Worm (Caenorhabditis elegans) whole organism, young adult: ENCODE data around the gene ced-13.

ENCODE experiments used
- C17E4.6 ChIP-seq: fragments of 200-800 bp; sonication (Bioruptor generic); IDR thresholded peaks from 2 replicates; pipeline ENCODE4 v1.3.6; 2022; ENCODE audit warnings: missing genetic modification reagents, missing genetic modification characterization, missing compliant biosample characterization
- ZK185.1 ChIP-seq: sonication (generic microtip); optimal IDR thresholded peaks from 2 replicates; lab custom pipeline; 2016; ENCODE audit warnings: mild to moderate bottlenecking, missing genetic modification characterization, missing compliant biosample characterization; ENCODE audit not compliant: poor library complexity, severe bottlenecking
- attf-5 ChIP-seq: fragments of 200-800 bp; sonication (Bioruptor generic); optimal IDR thresholded peaks from 2 replicates; lab custom pipeline; 2018; ENCODE audit warnings: mild to moderate bottlenecking, missing genetic modification characterization, missing compliant biosample characterization
- cebp-1 ChIP-seq, 2 experiments: fragments of 200-800 bp in 1 of 2; sonication (Bioruptor generic) in 1 of 2; sonication (generic microtip) in 1 of 2; IDR thresholded peaks in 1 of 2; optimal IDR thresholded peaks in 1 of 2; 2 replicates each; pipeline versions ENCODE4 v1.3.6 to Lab custom; 2017 to 2022; ENCODE audit warnings: missing compliant biosample characterization in 2 of 2, missing genetic modification characterization in 2 of 2, mild to moderate bottlenecking in 1 of 2, missing genetic modification reagents in 1 of 2, moderate library complexity in 1 of 2
- ceh-100 ChIP-seq: fragments of 200-800 bp; sonication (Bioruptor generic); IDR thresholded peaks from 2 replicates; pipeline ENCODE4 v1.3.6; 2022; ENCODE audit warnings: missing genetic modification reagents, missing genetic modification characterization, missing compliant biosample characterization
- ceh-27 ChIP-seq: fragments of 200-800 bp; sonication (Bioruptor generic); optimal IDR thresholded peaks from 2 replicates; lab custom pipeline; 2018; ENCODE audit warnings: mild to moderate bottlenecking, missing genetic modification characterization, moderate library complexity, missing compliant biosample characterization
- egrh-3 ChIP-seq: fragments of 200-800 bp; sonication (Bioruptor generic); IDR thresholded peaks from 2 replicates; pipeline ENCODE4 v1.3.6; 2022; ENCODE audit warnings: missing genetic modification reagents, missing genetic modification characterization, missing compliant biosample characterization
- him-1 ChIP-seq: sonication (generic microtip); optimal IDR thresholded peaks from 2 replicates; lab custom pipeline; 2016; ENCODE audit warnings: missing genotype, missing genetic modification reagents, missing genetic modification characterization, missing compliant biosample characterization
- hlh-26 ChIP-seq: fragments of 200-800 bp; sonication (Bioruptor generic); conservative IDR thresholded peaks from 2 replicates; pipeline ENCODE4 v1.3.6; 2022; ENCODE audit warnings: missing genetic modification reagents, missing genetic modification characterization, missing compliant biosample characterization
- hmg-1.2 ChIP-seq: fragments of 200-800 bp; sonication (Bioruptor generic); IDR thresholded peaks from 2 replicates; pipeline ENCODE4 v1.3.6; 2022; ENCODE audit warnings: missing genetic modification reagents, missing genetic modification characterization, missing compliant biosample characterization
- hsf-1 ChIP-seq: fragments of 200-800 bp; sonication (Bioruptor generic); IDR thresholded peaks from 2 replicates; pipeline ENCODE4 v1.3.6; 2022; ENCODE audit warnings: missing genetic modification reagents, missing genetic modification characterization, missing compliant biosample characterization
- nhr-90 ChIP-seq: sonication (generic microtip); optimal IDR thresholded peaks from 2 replicates; lab custom pipeline; 2016; ENCODE audit warnings: missing genotype, mild to moderate bottlenecking, missing genetic modification characterization, missing compliant biosample characterization
- sdz-38 ChIP-seq: sonication (generic microtip); optimal IDR thresholded peaks from 2 replicates; lab custom pipeline; 2016; ENCODE audit warnings: missing genotype, missing genetic modification characterization, missing compliant biosample characterization
- tbx-9 ChIP-seq: sonication (generic microtip); optimal IDR thresholded peaks from 2 replicates; lab custom pipeline; 2016; ENCODE audit warnings: borderline replicate concordance, missing genetic modification characterization, inconsistent platforms, missing compliant biosample characterization
- tlf-1 ChIP-seq: fragments of 200-800 bp; sonication (Bioruptor generic); optimal IDR thresholded peaks from 2 replicates; lab custom pipeline; 2018; ENCODE audit warnings: mild to moderate bottlenecking, missing genetic modification characterization, missing compliant biosample characterization
- xnd-1 ChIP-seq: sonication (generic microtip); optimal IDR thresholded peaks from 2 replicates; lab custom pipeline; 2016; ENCODE audit warnings: missing genotype, missing genetic modification reagents, missing genetic modification characterization, missing compliant biosample characterization
- zfh-2 ChIP-seq: fragments of 200-800 bp; sonication (Bioruptor generic); conservative IDR thresholded peaks from 2 replicates; pipeline ENCODE4 v1.3.6; 2022; ENCODE audit warnings: missing genetic modification reagents, missing genetic modification characterization, missing compliant biosample characterization
- ztf-28 ChIP-seq: fragments of 200-800 bp; sonication (Bioruptor generic); IDR thresholded peaks from 2 replicates; pipeline ENCODE4 v1.3.6; 2022; ENCODE audit warnings: missing genetic modification reagents, missing genetic modification characterization, missing compliant biosample characterization

The ced-13 gene

ce11 chrX:8255433-8255832 is 44.0 kb downstream of the ced-13 start:
- TF ChIP-seq hsf-1 (GFP tag; lab: Robert Waterston, UW) (no peak), ZK185.1 (tag; lab: Kevin White, UChicago) (no peak), attf-5 (GFP tag; lab: Kevin White, UChicago) (no peak), nhr-90 (tag; lab: Kevin White, UChicago) (no peak), ztf-28 (GFP tag; lab: Robert Waterston, UW) (no peak), sdz-38 (no peak), tlf-1 (GFP tag; lab: Kevin White, UChicago) (no peak), him-1 (tag; lab: Kevin White, UChicago) (no peak), ceh-100 (GFP tag; lab: Robert Waterston, UW) (no peak), tbx-9 (tag; lab: Kevin White, UChicago) (no peak), hlh-26 (no peak), C17E4.6 (no peak)

- TF ChIP-seq cebp-1 (GFP tag; IDR thresholded peaks at IDR 0.05; lab: Robert Waterston, UW) (no peak), cebp-1 (tag; optimal IDR thresholded peaks at IDR 0.05; lab: Kevin White, UChicago) (peak; percentile 11), hmg-1.2 (GFP tag; lab: Robert Waterston, UW) (peak; percentile 42; the same call in 1 of the 2 replicates), xnd-1 (no peak), zfh-2 (GFP tag; lab: Robert Waterston, UW) (peak; percentile 73), ceh-27 (GFP tag; lab: Kevin White, UChicago) (peak; percentile 14), egrh-3 (GFP tag; lab: Robert Waterston, UW) (0 out of 2 replicates have a peak, but pooled peaks have one; percentile 10)
These were observed 47.2 kb downstream of the ced-13 start, which contains the start of gene M60.6 for ce11 chrX:8252293-8252692. Gene M60.6 (minus strand): TSS chrX:8252458.
